Fruit fly (Drosophila melanogaster) whole organism, wandering third instar larva: Measurements from ENCODE around the gene Mekk1.

Experiments
- Abd-B ChIP-seq: fragments of >200 bp; optimal IDR thresholded peaks from 2 replicates; lab custom pipeline; 2017; ENCODE audit warnings: missing biosample characterization, missing genetic modification characterization
- CG32264 ChIP-seq: fragments of 200-800 bp; sonication (Bioruptor generic); optimal IDR thresholded peaks from 2 replicates; lab custom pipeline; 2016; ENCODE audit warnings: missing biosample characterization, missing genetic modification characterization
- CG9705 ChIP-seq: fragments of 200-800 bp; sonication (Bioruptor generic); optimal IDR thresholded peaks from 2 replicates; lab custom pipeline; 2018; ENCODE audit warnings: missing biosample characterization, mild to moderate bottlenecking, missing genetic modification characterization
- CrebA ChIP-seq: fragments of 200-800 bp; sonication (Bioruptor generic); optimal IDR thresholded peaks from 2 replicates; lab custom pipeline; 2016; ENCODE audit warnings: missing biosample characterization, mild to moderate bottlenecking, missing genetic modification characterization, borderline replicate concordance
- Dif ChIP-seq: fragments of 200-275, 200-300 bp; sonication (Bioruptor generic); optimal IDR thresholded peaks from 2 replicates; lab custom pipeline; 2018; ENCODE audit warnings: missing biosample characterization, missing genetic modification characterization; ENCODE audit not compliant: partially characterized antibody
- HLH106 ChIP-seq: fragments of 200-800 bp; optimal IDR thresholded peaks from 3 replicates; lab custom pipeline; 2019; ENCODE audit warnings: missing biosample characterization, mild to moderate bottlenecking, missing genetic modification characterization, moderate library complexity
- Hnf4 ChIP-seq: fragments of 200-800 bp; sonication (Bioruptor generic); optimal IDR thresholded peaks from 2 replicates; lab custom pipeline; 2016; ENCODE audit warnings: missing biosample characterization, mild to moderate bottlenecking, missing genetic modification characterization
- Hr83 ChIP-seq: fragments of 200-300 bp; sonication (Bioruptor generic); optimal IDR thresholded peaks from 2 replicates; lab custom pipeline; 2016; ENCODE audit warnings: missing biosample characterization, mild to moderate bottlenecking, missing genetic modification characterization, moderate library complexity; ENCODE audit not compliant: poor library complexity, severe bottlenecking
- Jra ChIP-seq: sonication (Bioruptor generic); optimal IDR thresholded peaks from 2 replicates; lab custom pipeline; 2016; ENCODE audit warnings: missing biosample characterization, missing genetic modification characterization
- Mio ChIP-seq: sonication (Bioruptor generic); optimal IDR thresholded peaks from 2 replicates; lab custom pipeline; 2016; ENCODE audit warnings: missing biosample characterization, missing genetic modification characterization
- Myc ChIP-seq: fragments of >200 bp; optimal IDR thresholded peaks from 2 replicates; lab custom pipeline; 2017
- N ChIP-seq: fragments of >200 bp; optimal IDR thresholded peaks from 2 replicates; lab custom pipeline; 2018; ENCODE audit warnings: missing biosample characterization, missing external identifiers, missing genetic modification characterization
- OdsH ChIP-seq: fragments of 200-800 bp; sonication (Bioruptor generic); optimal IDR thresholded peaks from 2 replicates; lab custom pipeline; 2016; ENCODE audit warnings: missing biosample characterization, mild to moderate bottlenecking, missing genetic modification characterization
- br ChIP-seq: fragments of 200-800 bp; sonication (Bioruptor generic); optimal IDR thresholded peaks from 2 replicates; lab custom pipeline; 2016; ENCODE audit warnings: missing biosample characterization, missing genetic modification characterization
- brk ChIP-seq: fragments of 200-800 bp; sonication (Bioruptor generic); optimal IDR thresholded peaks from 2 replicates; lab custom pipeline; 2016; ENCODE audit warnings: missing biosample characterization, mild to moderate bottlenecking, missing genetic modification characterization
- dl ChIP-seq, 2 experiments: fragments of 175-275, 200-275 bp in 1 of 2; fragments of 200-275 bp in 1 of 2; sonication (Bioruptor generic); optimal IDR thresholded peaks; lab custom pipeline; 2018; ENCODE audit warnings: mild to moderate bottlenecking in 2 of 2, missing biosample characterization in 2 of 2, missing genetic modification characterization in 2 of 2, moderate library complexity in 2 of 2; ENCODE audit not compliant: partially characterized antibody in 2 of 2, insufficient read depth in 1 of 2
- dmrt93B ChIP-seq: fragments of 200-800 bp; sonication (Bioruptor generic); optimal IDR thresholded peaks from 2 replicates; lab custom pipeline; 2018; ENCODE audit warnings: missing biosample characterization, mild to moderate bottlenecking, missing genetic modification characterization
- fru ChIP-seq: fragments of 200-800 bp; sonication (Bioruptor generic); optimal IDR thresholded peaks from 3 replicates; lab custom pipeline; 2016; ENCODE audit warnings: missing biosample characterization, mild to moderate bottlenecking, missing genetic modification characterization
- h ChIP-seq: fragments of 200-800 bp; sonication (Bioruptor generic); optimal IDR thresholded peaks from 3 replicates; lab custom pipeline; 2016; ENCODE audit warnings: missing biosample characterization, mild to moderate bottlenecking, missing genetic modification characterization
- lola ChIP-seq: fragments of >200 bp; optimal IDR thresholded peaks from 2 replicates; lab custom pipeline; 2017; ENCODE audit warnings: missing biosample characterization, missing genetic modification characterization
- pan ChIP-seq: fragments of >200 bp; optimal IDR thresholded peaks from 2 replicates; lab custom pipeline; 2017
- psq ChIP-seq: fragments of 200-800 bp; sonication (Bioruptor generic); optimal IDR thresholded peaks from 3 replicates; lab custom pipeline; 2017; ENCODE audit warnings: missing biosample characterization, mild to moderate bottlenecking, missing genetic modification characterization, moderate library complexity
- rgr ChIP-seq: fragments of 200-800 bp; sonication (Bioruptor generic); optimal IDR thresholded peaks from 3 replicates; lab custom pipeline; 2016; ENCODE audit warnings: missing biosample characterization, mild to moderate bottlenecking, missing genetic modification characterization
- sage ChIP-seq: fragments of 200-800 bp; sonication (Bioruptor generic); optimal IDR thresholded peaks from 2 replicates; lab custom pipeline; 2016; ENCODE audit warnings: missing biosample characterization, mild to moderate bottlenecking, missing genetic modification characterization
- sv ChIP-seq: fragments of 200-800 bp; sonication (Bioruptor generic); optimal IDR thresholded peaks from 3 replicates; lab custom pipeline; 2016; ENCODE audit warnings: missing biosample characterization, missing genetic modification characterization
- tai ChIP-seq: sonication (Bioruptor generic); optimal IDR thresholded peaks from 2 replicates; lab custom pipeline; 2016; ENCODE audit warnings: missing biosample characterization, missing genetic modification characterization
- usp ChIP-seq: fragments of >200 bp; optimal IDR thresholded peaks from 2 replicates; lab custom pipeline; 2017; ENCODE audit warnings: missing biosample characterization, missing genetic modification characterization

Mekk1 gene

DNA sequence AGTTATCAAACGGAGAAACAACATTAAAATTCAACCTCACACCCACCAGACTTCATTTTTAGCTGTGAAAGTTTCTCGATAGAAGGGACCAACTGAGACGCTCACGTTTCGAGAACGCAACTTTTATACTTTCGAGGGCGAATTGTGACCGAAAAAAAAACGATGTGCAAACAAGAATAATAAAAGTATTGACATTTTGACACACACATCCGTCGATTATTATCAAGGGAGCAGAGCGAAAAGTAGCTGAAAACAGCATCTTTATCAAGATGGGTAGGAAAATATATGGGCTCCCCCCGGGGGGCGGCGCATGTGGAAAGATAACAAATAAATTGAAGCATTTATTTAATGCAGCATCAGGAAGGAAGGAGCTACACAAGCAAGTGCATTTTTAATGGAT, 49.8 kb downstream of the Mekk1 start, which contains the start of gene CG14300:
CG14300 (minus strand) TSS at position 101 of the 400 bp plus-strand sequence.
- TF ChIP-seq CG9705 (GFP tag; lab: Kevin White, UChicago) (no peak), CrebA (GFP tag; lab: Kevin White, UChicago) (no peak), psq (no peak), Hr83 (no peak), usp (no peak), Abd-B (no peak), fru (GFP tag; lab: Kevin White, UChicago) (no peak), brk (GFP tag; lab: Kevin White, UChicago) (no peak), CG32264 (GFP tag; lab: Kevin White, UChicago) (no peak), Hnf4 (GFP tag; lab: Kevin White, UChicago) (no peak), pan (no peak), lola (GFP tag; lab: Kevin White, UChicago) (no peak), tai (GFP tag; lab: Kevin White, UChicago) (no peak), Dif (GFP tag; lab: Kevin White, UChicago) (no peak)

DNA sequence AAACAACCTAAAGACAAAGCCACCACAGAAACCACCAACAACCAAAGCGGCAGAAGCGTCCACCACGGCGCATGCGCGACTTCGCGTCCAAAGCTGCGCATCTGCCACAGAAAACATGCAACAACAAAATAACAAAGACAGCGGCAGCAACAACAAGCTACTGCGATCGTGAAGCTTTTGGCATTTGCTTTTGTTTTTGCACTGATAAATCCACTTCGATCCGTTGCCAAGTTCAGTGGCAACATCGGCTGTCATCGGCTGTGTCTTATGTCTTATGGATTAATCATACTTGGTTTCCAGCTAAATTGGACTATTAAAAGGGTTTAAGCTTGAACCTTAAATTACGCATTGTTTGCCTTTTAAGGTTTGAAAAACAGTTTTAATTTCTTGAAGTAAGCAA, 50.8 kb downstream of the Mekk1 start, which contains the start of gene Muc91C:
Muc91C (minus strand) TSS at position 101 of the 400 bp plus-strand sequence.
- TF ChIP-seq HLH106 (tag; lab: Kevin White, UChicago), result no peak
- TF ChIP-seq rgr (GFP tag; lab: Kevin White, UChicago), result no peak
- TF ChIP-seq sage (GFP tag; lab: Kevin White, UChicago), result no peak
- TF ChIP-seq OdsH (GFP tag; lab: Kevin White, UChicago), result no peak
- TF ChIP-seq Hr83, result no peak
- TF ChIP-seq dl (GFP tag; optimal IDR thresholded peaks at IDR 0.05; lab: Kevin White, UChicago; ENCODE audit: insufficient read depth in 1 of 2, partially characterized antibody in 2 of 2), result no peak
- no peak for TF ChIP-seq Jra
- TF ChIP-seq lola (GFP tag; lab: Kevin White, UChicago), result no peak
- TF ChIP-seq Dif (GFP tag; lab: Kevin White, UChicago), result no peak
- TF ChIP-seq N (GFP tag; lab: Kevin White, UChicago), result no peak
- TF ChIP-seq br (GFP tag; lab: Kevin White, UChicago), result no peak
- no peak for TF ChIP-seq dmrt93B (GFP tag; lab: Kevin White, UChicago)
- TF ChIP-seq Myc (lab: Kevin White, UChicago), result no peak
- TF ChIP-seq sv (GFP tag; lab: Kevin White, UChicago), result no peak
- TF ChIP-seq h (GFP tag; lab: Kevin White, UChicago), result no peak
- TF ChIP-seq Mio (GFP tag; lab: Kevin White, UChicago), result no peak
- no peak for TF ChIP-seq pan
